Worm (Caenorhabditis elegans): ENCODE measurements around the gene C24H11.1.

DNA sequence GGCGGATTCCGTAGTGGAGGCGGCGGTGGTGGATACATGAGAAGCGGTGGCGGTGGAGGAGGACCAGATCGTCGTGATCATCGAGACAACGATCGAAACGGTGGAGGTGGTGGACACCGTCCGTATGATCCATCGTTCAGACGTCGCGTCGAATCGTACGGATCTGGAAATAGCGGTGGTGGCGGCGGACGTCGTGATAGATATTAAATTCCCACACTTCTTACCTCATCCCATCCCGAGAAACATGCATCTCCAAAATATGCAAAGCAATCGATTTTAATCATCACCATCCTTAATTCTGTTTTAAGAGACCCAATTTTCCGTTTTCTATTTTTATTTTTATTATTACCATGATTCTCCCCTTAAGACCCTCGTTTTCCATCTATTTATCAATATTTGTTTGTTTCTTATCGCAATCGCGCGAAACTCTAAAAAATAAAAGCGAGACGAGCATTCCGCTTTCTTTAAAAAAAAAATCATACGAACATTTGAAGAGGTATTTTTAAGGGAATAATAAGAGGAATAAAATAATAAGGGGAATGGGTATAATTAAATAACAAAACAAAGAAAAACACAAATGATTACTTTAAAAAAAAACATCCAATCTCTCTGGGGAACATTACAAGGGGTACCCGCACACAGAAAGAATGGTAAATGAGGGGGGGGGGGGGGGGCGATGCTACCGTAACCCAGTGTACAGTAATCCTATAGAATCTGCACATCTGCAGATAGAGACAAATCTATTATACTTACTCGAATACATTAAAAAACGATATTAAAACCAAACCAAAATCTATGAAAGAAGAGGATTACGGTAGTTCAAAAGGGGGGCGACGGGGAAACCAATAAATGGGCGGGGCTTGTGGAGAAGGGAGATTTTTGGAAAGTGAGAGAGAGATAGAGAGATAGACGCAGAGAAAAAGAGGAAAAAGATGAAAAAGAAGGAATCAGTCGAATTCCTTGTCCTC lies 43.3 kb downstream of the C24H11.1 start:
- TF ChIP-seq ref-1 (GFP tag; conservative IDR thresholded peaks at IDR 0.05): no peak
- TF ChIP-seq klf-2 (GFP tag; conservative IDR thresholded peaks at IDR 0.05): no peak
- no peak for TF ChIP-seq cog-1 (tag; optimal IDR thresholded peaks at IDR 0.05)
- no peak for TF ChIP-seq ztf-23 (GFP tag; IDR thresholded peaks at IDR 0.05)
- no peak for TF ChIP-seq flt-1 (GFP tag; IDR thresholded peaks at IDR 0.05)
- no peak for TF ChIP-seq ztf-29 (GFP tag; IDR thresholded peaks at IDR 0.05)
